Worm (Caenorhabditis elegans): ENCODE data around the gene dif-1.

dif-1 gene

DNA sequence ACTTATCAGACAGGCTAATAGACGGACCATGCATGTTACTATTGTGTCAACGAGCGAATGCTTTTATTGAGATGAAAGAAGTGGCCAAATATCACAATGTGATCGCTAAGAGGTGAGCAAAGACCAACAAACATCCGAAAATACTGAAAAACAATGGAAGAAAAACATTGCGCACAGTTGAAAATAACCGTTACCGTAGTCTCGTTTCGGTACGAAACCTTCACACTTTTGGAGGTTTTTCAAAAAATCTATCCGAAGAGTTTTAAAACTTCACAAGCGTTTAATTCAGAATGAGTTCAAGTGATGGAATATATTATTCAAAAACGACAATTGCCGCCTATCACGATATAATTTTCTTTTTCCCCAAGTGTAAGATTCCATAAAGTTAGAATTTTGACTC, 44.0 kb downstream of the dif-1 start:
- TF ChIP-seq lin-40 (tag; optimal IDR thresholded peaks at IDR 0.05) (no peak), aptf-2 (GFP tag; conservative IDR thresholded peaks at IDR 0.05) (no peak), nfyb-1 (GFP tag; IDR thresholded peaks at IDR 0.05) (no peak), snpc-1.1 (tag; optimal IDR thresholded peaks at IDR 0.05; ENCODE audit: insufficient read depth) (no peak), him-1 (tag; optimal IDR thresholded peaks at IDR 0.05) (peak; percentile 16), dpl-1 (GFP tag; optimal IDR thresholded peaks at IDR 0.05) (peak; percentile 40), somi-1 (GFP tag; optimal IDR thresholded peaks at IDR 0.05) (no peak), efl-1 (GFP tag; optimal IDR thresholded peaks at IDR 0.05) (peak; percentile 51), akir-1 (GFP tag; optimal IDR thresholded peaks at IDR 0.05) (no peak), C17E4.6 (GFP tag; IDR thresholded peaks at IDR 0.05) (no peak), let-607 (tag; optimal IDR thresholded peaks at IDR 0.05) (no peak), lag-1 (GFP tag; IDR thresholded peaks at IDR 0.05) (no peak), K11D2.4 (GFP tag; IDR thresholded peaks at IDR 0.05) (no peak), snpc-1.3 (tag; optimal IDR thresholded peaks at IDR 0.05; ENCODE audit: insufficient read depth) (no peak), B0261.1 (tag; optimal IDR thresholded peaks at IDR 0.05) (no peak), cebp-1 (GFP tag; IDR thresholded peaks at IDR 0.05) (no peak), cebp-1 (tag; optimal IDR thresholded peaks at IDR 0.05) (no peak), unc-62 (GFP tag; optimal IDR thresholded peaks at IDR 0.05) (no peak), lin-26 (GFP tag; IDR thresholded peaks at IDR 0.05) (no peak), attf-3 (GFP tag; conservative IDR thresholded peaks at IDR 0.05) (peak; percentile 35; the same call in 1 of the 2 replicates), B0035.1 (tag; optimal IDR thresholded peaks at IDR 0.05) (no peak), ceh-40 (GFP tag; IDR thresholded peaks at IDR 0.05) (no peak), ztf-3 (GFP tag; optimal IDR thresholded peaks at IDR 0.05) (no peak), ceh-79 (tag; optimal IDR thresholded peaks at IDR 0.05) (no peak), Y56A3A.18 (GFP tag; IDR thresholded peaks at IDR 0.05) (no peak), madf-6 (GFP tag; IDR thresholded peaks at IDR 0.05) (peak; percentile 54; the same call in 1 of the 2 replicates), ama-1 (optimal IDR thresholded peaks at IDR 0.05) (no peak), ama-1 (GFP tag; optimal IDR thresholded peaks at IDR 0.05) (no peak), ccch-3 (GFP tag; optimal IDR thresholded peaks at IDR 0.05) (no peak), F52B5.7 (tag; optimal IDR thresholded peaks at IDR 0.05) (no peak), bed-1 (GFP tag; IDR thresholded peaks at IDR 0.05) (no peak), Y95B8A.8 (GFP tag; IDR thresholded peaks at IDR 0.05) (no peak), Y79H2A.3 (GFP tag; conservative IDR thresholded peaks at IDR 0.05) (no peak), xnd-1 (tag; optimal IDR thresholded peaks at IDR 0.05) (peak; percentile 6), nhr-80 (tag; optimal IDR thresholded peaks at IDR 0.05) (no peak), nhr-90 (tag; optimal IDR thresholded peaks at IDR 0.05) (no peak), dpff-1 (tag; optimal IDR thresholded peaks at IDR 0.05) (no peak), lsl-1 (GFP tag; optimal IDR thresholded peaks at IDR 0.05) (peak; percentile 79), lin-54 (GFP tag; optimal IDR thresholded peaks at IDR 0.05) (peak; percentile 53), ztf-28 (GFP tag; IDR thresholded peaks at IDR 0.05) (no peak), hrde-1 (tag; optimal IDR thresholded peaks at IDR 0.05; ENCODE audit: borderline replicate concordance) (no peak), F33H1.4 (GFP tag; IDR thresholded peaks at IDR 0.05) (peak; percentile 80)
